Worm (Caenorhabditis elegans) whole organism, L2 larva: ENCODE data around the gene F53A9.6.

ENCODE experiments used
- egl-27 ChIP-seq: sonication (generic microtip); optimal IDR thresholded peaks from 3 replicates; lab custom pipeline; 2017; ENCODE audit warnings: missing biosample characterization, missing genetic modification reagents, missing genetic modification characterization
- fos-1 ChIP-seq: fragments of 150-350 bp; optimal IDR thresholded peaks from 2 replicates; lab custom pipeline; 2014; ENCODE audit warnings: missing biosample characterization, missing genetic modification characterization
- lin-39 ChIP-seq: fragments of 150-350 bp; optimal IDR thresholded peaks from 2 replicates; lab custom pipeline; 2014; ENCODE audit warnings: missing biosample characterization, missing genetic modification reagents, missing genetic modification characterization
- nhr-11 ChIP-seq: fragments of 150-350 bp; optimal IDR thresholded peaks from 2 replicates; lab custom pipeline; 2014; ENCODE audit warnings: missing biosample characterization, missing genetic modification characterization

DNA sequence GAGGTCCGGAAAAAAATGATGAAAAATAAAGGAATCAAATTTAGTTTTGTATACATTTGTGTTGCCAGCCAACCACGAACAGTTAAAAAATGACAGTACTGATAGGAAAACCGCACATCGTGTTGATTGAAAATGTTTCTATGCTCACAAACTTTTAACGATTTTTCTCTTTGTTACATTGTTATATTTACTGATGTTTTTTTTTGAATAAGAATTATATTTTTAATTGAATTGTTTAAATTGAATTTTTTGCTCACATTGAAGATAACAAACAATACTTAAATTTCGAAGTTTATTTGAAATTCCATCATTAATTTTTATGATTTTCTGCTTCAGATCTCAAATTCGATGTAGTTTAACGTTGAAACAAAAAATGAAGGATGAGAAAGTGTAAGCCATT is 47.9 kb upstream of the F53A9.6 start, which contains the start of gene M02D8.5:
- TF ChIP-seq nhr-11 (tag; lab: Kevin White, UChicago), result no peak
- TF ChIP-seq egl-27 (tag; lab: Kevin White, UChicago), result no peak
- no peak for TF ChIP-seq lin-39 (tag; lab: Kevin White, UChicago)
- no peak for TF ChIP-seq fos-1 (tag; lab: Kevin White, UChicago)
